Fruit fly (Drosophila melanogaster) whole organism, embryonic: ENCODE data around the gene CG44437.

Experiments
- CG3163 ChIP-seq: fragments of 200-800 bp; sonication (Bioruptor generic); optimal IDR thresholded peaks from 3 replicates; lab custom pipeline; 2016; ENCODE audit warnings: missing biosample characterization, missing genetic modification characterization
- Hand ChIP-seq: fragments of 200-800 bp; sonication (Bioruptor generic); optimal IDR thresholded peaks from 2 replicates; lab custom pipeline; 2017; ENCODE audit warnings: mild to moderate bottlenecking, missing biosample characterization, missing genetic modification reagents, missing genetic modification characterization
- Mes4 ChIP-seq: fragments of 200-800 bp; sonication (Bioruptor generic); optimal IDR thresholded peaks from 2 replicates; lab custom pipeline; 2016; ENCODE audit warnings: missing biosample characterization, missing genetic modification characterization
- chn ChIP-seq: fragments of 200-800 bp; sonication (Bioruptor generic); optimal IDR thresholded peaks from 2 replicates; lab custom pipeline; 2016; ENCODE audit warnings: missing biosample characterization, missing genetic modification characterization
- gfzf ChIP-seq: fragments of 200-800 bp; sonication (Bioruptor generic); optimal IDR thresholded peaks from 2 replicates; lab custom pipeline; 2016; ENCODE audit warnings: missing biosample characterization, mild to moderate bottlenecking, missing genetic modification characterization, moderate library complexity
- gt ChIP-seq: fragments of 200-800 bp; sonication (Bioruptor generic); IDR thresholded peaks from 2 replicates; pipeline ENCODE4 v1.3.6; 2022; ENCODE audit warnings: missing biosample characterization, missing genetic modification characterization
- mirr ChIP-seq: fragments of 200-800 bp; sonication (Bioruptor generic); optimal IDR thresholded peaks from 3 replicates; lab custom pipeline; 2018; ENCODE audit warnings: missing biosample characterization, mild to moderate bottlenecking, missing genetic modification characterization
- pfk ChIP-seq: fragments of 200-800 bp; sonication (Bioruptor generic); optimal IDR thresholded peaks from 2 replicates; lab custom pipeline; 2018; ENCODE audit warnings: missing biosample characterization, mild to moderate bottlenecking, missing genetic modification characterization, moderate library complexity
- twi ChIP-seq: fragments of 200-800 bp; optimal IDR thresholded peaks from 2 replicates; lab custom pipeline; 2019; ENCODE audit warnings: missing biosample characterization, mild to moderate bottlenecking, missing genetic modification characterization, moderate library complexity
- zf30C ChIP-seq: fragments of 200-800 bp; sonication (Bioruptor generic); optimal IDR thresholded peaks from 3 replicates; lab custom pipeline; 2018; ENCODE audit warnings: missing biosample characterization, mild to moderate bottlenecking, missing genetic modification characterization

DNA sequence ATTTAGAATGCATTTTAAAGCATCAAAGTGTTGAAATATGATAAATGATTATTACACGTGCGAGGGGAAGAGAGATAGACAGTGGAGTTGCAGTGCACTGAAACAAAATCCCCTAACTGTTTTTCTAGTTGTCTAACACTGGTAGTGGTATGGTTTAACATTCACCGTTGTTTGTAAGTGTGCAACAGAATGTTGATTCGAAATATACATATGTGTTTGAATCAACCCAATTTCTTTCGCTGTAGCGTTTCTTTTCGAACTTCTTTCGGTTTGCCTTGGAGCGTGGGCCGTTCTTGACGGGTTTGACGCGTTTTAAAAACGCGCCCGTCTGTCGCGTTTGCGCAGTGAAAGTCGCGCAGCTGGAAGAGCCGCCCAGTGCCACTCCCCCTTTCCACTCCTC, 19.2 kb upstream of the CG44437 start:
- no peak for TF ChIP-seq Hand (GFP tag; lab: Kevin White, UChicago)
- TF ChIP-seq Mes4 (GFP tag; lab: Kevin White, UChicago), result no peak
- no peak for TF ChIP-seq twi (tag; lab: Kevin White, UChicago)
- TF ChIP-seq zf30C (GFP tag; lab: Kevin White, UChicago), result peak; percentile 47
- TF ChIP-seq chn (GFP tag; lab: Kevin White, UChicago), result no peak
- no peak for TF ChIP-seq pfk (GFP tag; lab: Kevin White, UChicago)
- TF ChIP-seq gfzf (GFP tag; lab: Kevin White, UChicago), result no peak
- no peak for TF ChIP-seq CG3163
- no peak for TF ChIP-seq gt (GFP tag; lab: Robert Waterston, UW)
- TF ChIP-seq mirr, result no peak
